ENCODE assay signal across 6 worm cellular contexts in genomic region chrII:14040204-14040842, ce11.
TF ChIP-seq lines count a peak whose summit lies in the region.

No protein-coding gene starts in this region.

TF ChIP-seq in whole organism, L1 larva, 84 proteins besides CTCF, POLR2A, EP300 and RAD21 (continued from another document and continues in another):
- TF ChIP-seq sup-37 (GFP tag; optimal IDR thresholded peaks at IDR 0.05; lab: Kevin White, UChicago) (peak; percentile 87), nhr-237 (tag; optimal IDR thresholded peaks at IDR 0.05; lab: Kevin White, UChicago) (peak; percentile 65), fkh-8 (tag; optimal IDR thresholded peaks at IDR 0.05; lab: Kevin White, UChicago) (peak; percentile 93), ama-1 (optimal IDR thresholded peaks at IDR 0.05; lab: Kevin White, UChicago) (no peak), snu-23 (GFP tag; optimal IDR thresholded peaks at IDR 0.05; lab: Kevin White, UChicago) (peak; percentile 94), mep-1 (tag; optimal IDR thresholded peaks at IDR 0.05; lab: Kevin White, UChicago) (peak; percentile 63), lin-13 (GFP tag; optimal IDR thresholded peaks at IDR 0.05; lab: Kevin White, UChicago) (peak; percentile 60), lin-14 (GFP tag; optimal IDR thresholded peaks at IDR 0.05; lab: Kevin White, UChicago) (peak; percentile 98), grh-1 (GFP tag; IDR thresholded peaks at IDR 0.05; lab: Robert Waterston, UW) (peak; percentile 56; the same call in 1 of the 2 replicates), mef-2 (tag; optimal IDR thresholded peaks at IDR 0.05; lab: Kevin White, UChicago) (peak; percentile 85), unc-98 (GFP tag; IDR thresholded peaks at IDR 0.05; lab: Robert Waterston, UW) (no peak), ztf-11 (tag; optimal IDR thresholded peaks at IDR 0.05; lab: Kevin White, UChicago) (peak in 1 of 2 experiments; percentile 66), tlp-1 (tag; optimal IDR thresholded peaks at IDR 0.05; lab: Kevin White, UChicago) (no peak), ceh-90 (tag; optimal IDR thresholded peaks at IDR 0.05; lab: Kevin White, UChicago) (no peak), fkh-10 (GFP tag; optimal IDR thresholded peaks at IDR 0.05; lab: Kevin White, UChicago) (peak; percentile 95), C04F5.9 (tag; optimal IDR thresholded peaks at IDR 0.05; lab: Kevin White, UChicago) (peak; percentile 53), nhr-77 (tag; optimal IDR thresholded peaks at IDR 0.05; lab: Kevin White, UChicago) (peak; percentile 98), egl-27 (tag; optimal IDR thresholded peaks at IDR 0.05; lab: Kevin White, UChicago) (peak; percentile 82 to 89), aly-2 (tag; optimal IDR thresholded peaks at IDR 0.05; lab: Kevin White, UChicago) (peak; percentile 35), tbx-2 (tag; optimal IDR thresholded peaks at IDR 0.05; lab: Kevin White, UChicago) (peak; percentile 95), lsy-2 (tag; optimal IDR thresholded peaks at IDR 0.05; lab: Kevin White, UChicago) (peak; percentile 82 to 90), pax-3 (tag; optimal IDR thresholded peaks at IDR 0.05; lab: Kevin White, UChicago) (peak; percentile 85)

TF ChIP-seq in whole organism, L2 larva, 48 proteins besides CTCF, POLR2A, EP300 and RAD21 (continued from another document):
- TF ChIP-seq C34F6.9 (tag; optimal IDR thresholded peaks at IDR 0.05; lab: Kevin White, UChicago) (peak; percentile 84), snpc-4 (tag; optimal IDR thresholded peaks at IDR 0.05; lab: Kevin White, UChicago) (peak; percentile 51), lin-13 (GFP tag; optimal IDR thresholded peaks at IDR 0.05; lab: Kevin White, UChicago) (peak; percentile 79), zag-1 (tag; optimal IDR thresholded peaks at IDR 0.05; lab: Kevin White, UChicago) (peak; percentile 92), sem-4 (tag; optimal IDR thresholded peaks at IDR 0.05; lab: Kevin White, UChicago) (peak; percentile 94), ztf-4 (tag; optimal IDR thresholded peaks at IDR 0.05; lab: Kevin White, UChicago) (peak; percentile 87), dmd-4 (tag; optimal IDR thresholded peaks at IDR 0.05; lab: Kevin White, UChicago) (no peak), nhr-23 (tag; optimal IDR thresholded peaks at IDR 0.05; lab: Kevin White, UChicago) (no peak), nhr-25 (tag; optimal IDR thresholded peaks at IDR 0.05; lab: Kevin White, UChicago) (peak; percentile 80), nhr-237 (tag; optimal IDR thresholded peaks at IDR 0.05; lab: Kevin White, UChicago) (no peak), ztf-11 (tag; optimal IDR thresholded peaks at IDR 0.05; lab: Kevin White, UChicago) (no peak), nhr-10 (tag; optimal IDR thresholded peaks at IDR 0.05; lab: Kevin White, UChicago) (no peak), mab-5 (tag; optimal IDR thresholded peaks at IDR 0.05; lab: Kevin White, UChicago) (peak; percentile 87), ceh-82 (tag; optimal IDR thresholded peaks at IDR 0.05; lab: Kevin White, UChicago) (peak; percentile 35), ama-1 (optimal IDR thresholded peaks at IDR 0.05; lab: Kevin White, UChicago) (no peak), sma-9 (GFP tag; optimal IDR thresholded peaks at IDR 0.05; lab: Kevin White, UChicago) (peak; percentile 98), sma-9 (tag; optimal IDR thresholded peaks at IDR 0.05; lab: Kevin White, UChicago) (no peak), elt-3 (tag; optimal IDR thresholded peaks at IDR 0.05; lab: Kevin White, UChicago) (no peak)

TF ChIP-seq in whole organism, L3 larva, 47 proteins besides CTCF, POLR2A, EP300 and RAD21 (continued from another document):
- TF ChIP-seq lin-15B (tag; optimal IDR thresholded peaks at IDR 0.05; lab: Kevin White, UChicago) (peak; percentile 65), nhr-67 (tag; optimal IDR thresholded peaks at IDR 0.05; lab: Kevin White, UChicago) (no peak), aly-2 (tag; optimal IDR thresholded peaks at IDR 0.05; lab: Kevin White, UChicago) (no peak), pha-4 (tag; optimal IDR thresholded peaks at IDR 0.05; lab: Kevin White, UChicago) (peak; percentile 85), lsy-12 (tag; optimal IDR thresholded peaks at IDR 0.05; lab: Kevin White, UChicago) (peak; percentile 79), ztf-11 (tag; optimal IDR thresholded peaks at IDR 0.05; lab: Kevin White, UChicago) (no peak), elt-3 (tag; optimal IDR thresholded peaks at IDR 0.05; lab: Kevin White, UChicago) (no peak), ceh-82 (tag; optimal IDR thresholded peaks at IDR 0.05; lab: Kevin White, UChicago) (no peak), fkh-10 (GFP tag; optimal IDR thresholded peaks at IDR 0.05; lab: Kevin White, UChicago) (peak; percentile 68), elt-1 (tag; optimal IDR thresholded peaks at IDR 0.05; lab: Kevin White, UChicago) (peak; percentile 44), snpc-4 (tag; optimal IDR thresholded peaks at IDR 0.05; lab: Kevin White, UChicago) (peak; percentile 76), fkh-2 (tag; optimal IDR thresholded peaks at IDR 0.05; lab: Kevin White, UChicago) (no peak), hmg-11 (tag; optimal IDR thresholded peaks at IDR 0.05; lab: Kevin White, UChicago) (peak; percentile 98), nhr-77 (tag; optimal IDR thresholded peaks at IDR 0.05; lab: Kevin White, UChicago) (peak; percentile 45), nhr-23 (tag; optimal IDR thresholded peaks at IDR 0.05; lab: Kevin White, UChicago) (peak; percentile 87)

TF ChIP-seq in whole organism, L4 larva, 104 proteins besides CTCF, POLR2A, EP300 and RAD21 (continued from another document and continues in another):
- TF ChIP-seq fos-1 (tag; optimal IDR thresholded peaks at IDR 0.05; lab: Kevin White, UChicago), result peak; percentile 65
- TF ChIP-seq tra-1 (GFP tag; IDR thresholded peaks at IDR 0.05; lab: Robert Waterston, UW), result peak; percentile 96
- peak; percentile 96 for TF ChIP-seq hmg-1.1 (GFP tag; IDR thresholded peaks at IDR 0.05; lab: Robert Waterston, UW)
- 0 out of 2 replicates have a peak, but pooled peaks have one; percentile 28 for TF ChIP-seq dmd-9 (GFP tag; IDR thresholded peaks at IDR 0.05; lab: Robert Waterston, UW)
- peak; percentile 95 for TF ChIP-seq nhr-28 (tag; optimal IDR thresholded peaks at IDR 0.05; lab: Kevin White, UChicago)
- peak; percentile 96 for TF ChIP-seq ctbp-1 (GFP tag; IDR thresholded peaks at IDR 0.05; lab: Robert Waterston, UW)
- peak; percentile 96 for TF ChIP-seq mep-1 (tag; optimal IDR thresholded peaks at IDR 0.05; lab: Kevin White, UChicago)
- TF ChIP-seq mxl-3 (GFP tag; optimal IDR thresholded peaks at IDR 0.05; lab: Kevin White, UChicago), result peak; percentile 94
- peak; percentile 54 for TF ChIP-seq spr-3 (GFP tag; optimal IDR thresholded peaks at IDR 0.05; lab: Kevin White, UChicago)
- TF ChIP-seq ama-1 (optimal IDR thresholded peaks at IDR 0.05; lab: Kevin White, UChicago), result peak; percentile 21
- TF ChIP-seq php-3 (GFP tag; IDR thresholded peaks at IDR 0.05; lab: Robert Waterston, UW), result peak; percentile 24; the same call in 1 of the 2 replicates
- TF ChIP-seq hlh-30 (tag; optimal IDR thresholded peaks at IDR 0.05; lab: Kevin White, UChicago; ENCODE audit: insufficient read depth), result peak; percentile 97
- peak; percentile 24; the same call in 1 of the 2 replicates for TF ChIP-seq D1046.2 (GFP tag; IDR thresholded peaks at IDR 0.05; lab: Robert Waterston, UW)
- TF ChIP-seq lsy-2 (tag; optimal IDR thresholded peaks at IDR 0.05; lab: Kevin White, UChicago), result peak; percentile 88
- TF ChIP-seq lin-39 (tag; optimal IDR thresholded peaks at IDR 0.05; lab: Kevin White, UChicago), result peak; percentile 70
- TF ChIP-seq lin-29 (GFP tag; IDR thresholded peaks at IDR 0.05; lab: Robert Waterston, UW), result peak; percentile 61
- no peak for TF ChIP-seq lin-15B (tag; optimal IDR thresholded peaks at IDR 0.05; lab: Kevin White, UChicago)
- no peak for TF ChIP-seq nhr-41 (GFP tag; IDR thresholded peaks at IDR 0.05; lab: Robert Waterston, UW)
- no peak for TF ChIP-seq ceh-82 (tag; optimal IDR thresholded peaks at IDR 0.05; lab: Kevin White, UChicago)
- peak; percentile 78 to 92 for TF ChIP-seq daf-16 (GFP tag; optimal IDR thresholded peaks at IDR 0.05; lab: Kevin White, UChicago)
- peak; percentile 70 for TF ChIP-seq daf-16 (tag; optimal IDR thresholded peaks at IDR 0.05; lab: Kevin White, UChicago)
- peak; percentile 73 for TF ChIP-seq T20F7.1 (GFP tag; optimal IDR thresholded peaks at IDR 0.05; lab: Kevin White, UChicago)
- peak; percentile 99 for TF ChIP-seq nhr-77 (tag; optimal IDR thresholded peaks at IDR 0.05; lab: Kevin White, UChicago)
- TF ChIP-seq aha-1 (tag; lab: Kevin White, UChicago), result peak; percentile 84
- TF ChIP-seq F10B5.3 (tag; optimal IDR thresholded peaks at IDR 0.05; lab: Kevin White, UChicago), result peak; percentile 8
- no peak for TF ChIP-seq F44E2.7 (GFP tag; IDR thresholded peaks at IDR 0.05; lab: Robert Waterston, UW)
- peak; percentile 90 for TF ChIP-seq egl-43 (GFP tag; IDR thresholded peaks at IDR 0.05; lab: Robert Waterston, UW)
- TF ChIP-seq saeg-2 (GFP tag; IDR thresholded peaks at IDR 0.05; lab: Robert Waterston, UW), result peak; percentile 94

TF ChIP-seq in whole organism, late embryonic, 69 proteins besides CTCF, POLR2A, EP300 and RAD21 (continued from another document and continues in another):
- TF ChIP-seq nfya-1 (tag; optimal IDR thresholded peaks at IDR 0.05; lab: Kevin White, UChicago) (peak; percentile 62), unc-42 (tag; optimal IDR thresholded peaks at IDR 0.05; lab: Kevin White, UChicago) (peak; percentile 78), tbx-2 (tag; optimal IDR thresholded peaks at IDR 0.05; lab: Kevin White, UChicago) (peak; percentile 53), pat-9 (tag; optimal IDR thresholded peaks at IDR 0.05; lab: Kevin White, UChicago) (peak; percentile 7), sdc-2 (tag; optimal IDR thresholded peaks at IDR 0.05; lab: Kevin White, UChicago) (no peak), C08G9.2 (tag; optimal IDR thresholded peaks at IDR 0.05; lab: Kevin White, UChicago) (peak; percentile 14), sox-2 (GFP tag; IDR thresholded peaks at IDR 0.05; lab: Robert Waterston, UW) (no peak), T23F11.4 (GFP tag; optimal IDR thresholded peaks at IDR 0.05; lab: Kevin White, UChicago) (no peak), ama-1 (optimal IDR thresholded peaks at IDR 0.05; lab: Kevin White, UChicago) (no peak), dmd-4 (tag; optimal IDR thresholded peaks at IDR 0.05; lab: Kevin White, UChicago; ENCODE audit: borderline replicate concordance) (no peak), odd-2 (tag; optimal IDR thresholded peaks at IDR 0.05; lab: Kevin White, UChicago) (no peak), ceh-48 (tag; optimal IDR thresholded peaks at IDR 0.05; lab: Kevin White, UChicago) (no peak), ceh-6 (GFP tag; optimal IDR thresholded peaks at IDR 0.05; lab: Kevin White, UChicago) (no peak), ceh-9 (tag; optimal IDR thresholded peaks at IDR 0.05; lab: Kevin White, UChicago) (no peak), K02D7.2 (tag; optimal IDR thresholded peaks at IDR 0.05; lab: Kevin White, UChicago) (no peak), elt-4 (tag; optimal IDR thresholded peaks at IDR 0.05; lab: Kevin White, UChicago) (no peak), pha-2 (tag; optimal IDR thresholded peaks at IDR 0.05; lab: Kevin White, UChicago) (no peak), ref-2 (tag; optimal IDR thresholded peaks at IDR 0.05; lab: Kevin White, UChicago) (no peak), unc-3 (GFP tag; conservative IDR thresholded peaks at IDR 0.05; lab: Robert Waterston, UW) (no peak), unc-3 (tag; optimal IDR thresholded peaks at IDR 0.05; lab: Kevin White, UChicago) (no peak), ceh-31 (tag; optimal IDR thresholded peaks at IDR 0.05; lab: Kevin White, UChicago) (peak; percentile 83), elt-2 (tag; optimal IDR thresholded peaks at IDR 0.05; lab: Kevin White, UChicago) (peak; percentile 0), hlh-6 (tag; optimal IDR thresholded peaks at IDR 0.05; lab: Kevin White, UChicago) (no peak), ahr-1 (tag; optimal IDR thresholded peaks at IDR 0.05; lab: Kevin White, UChicago) (no peak), madf-2 (tag; optimal IDR thresholded peaks at IDR 0.05; lab: Kevin White, UChicago) (no peak), ceh-14 (tag; optimal IDR thresholded peaks at IDR 0.05; lab: Kevin White, UChicago) (peak; percentile 36), pqm-1 (tag; optimal IDR thresholded peaks at IDR 0.05; lab: Kevin White, UChicago) (peak; percentile 92), gmeb-2 (tag; optimal IDR thresholded peaks at IDR 0.05; lab: Kevin White, UChicago) (no peak), fkh-10 (GFP tag; optimal IDR thresholded peaks at IDR 0.05; lab: Kevin White, UChicago) (no peak), pag-3 (tag; optimal IDR thresholded peaks at IDR 0.05; lab: Kevin White, UChicago; ENCODE audit: borderline replicate concordance) (no peak), che-1 (tag; optimal IDR thresholded peaks at IDR 0.05; lab: Kevin White, UChicago) (no peak)

TF ChIP-seq in whole organism, young adult, 124 proteins besides CTCF, POLR2A, EP300 and RAD21 (continued from another document and continues in another):
- TF ChIP-seq bed-1 (GFP tag; IDR thresholded peaks at IDR 0.05; lab: Robert Waterston, UW), result 0 out of 2 replicates have a peak, but pooled peaks have one; percentile 7
- peak; percentile 29 for TF ChIP-seq F57A8.1 (GFP tag; optimal IDR thresholded peaks at IDR 0.05; lab: Kevin White, UChicago)
- peak; percentile 87 for TF ChIP-seq nfyb-1 (GFP tag; IDR thresholded peaks at IDR 0.05; lab: Robert Waterston, UW)
- no peak for TF ChIP-seq D2030.7 (GFP tag; IDR thresholded peaks at IDR 0.05; lab: Robert Waterston, UW)
- no peak for TF ChIP-seq Y56A3A.18 (GFP tag; IDR thresholded peaks at IDR 0.05; lab: Robert Waterston, UW)
- peak; percentile 61 for TF ChIP-seq ceh-27 (GFP tag; optimal IDR thresholded peaks at IDR 0.05; lab: Kevin White, UChicago)
- TF ChIP-seq fkh-3 (tag; optimal IDR thresholded peaks at IDR 0.05; lab: Kevin White, UChicago), result no peak
- TF ChIP-seq snpc-3.4 (tag; optimal IDR thresholded peaks at IDR 0.05; lab: Kevin White, UChicago), result no peak
- no peak for TF ChIP-seq sptf-2 (GFP tag; optimal IDR thresholded peaks at IDR 0.05; lab: Kevin White, UChicago)
- peak; percentile 94 for TF ChIP-seq attf-5 (GFP tag; optimal IDR thresholded peaks at IDR 0.05; lab: Kevin White, UChicago)
- peak; percentile 60 for TF ChIP-seq ekl-4 (GFP tag; IDR thresholded peaks at IDR 0.05; lab: Robert Waterston, UW)
- TF ChIP-seq snpc-4 (GFP tag; optimal IDR thresholded peaks at IDR 0.05; lab: Kevin White, UChicago), result peak; percentile 25
- peak in 3 of 4 experiments; percentile 71 to 87 (median 85) for TF ChIP-seq snpc-4 (tag; optimal IDR thresholded peaks at IDR 0.05; lab: Kevin White, UChicago)
- no peak for TF ChIP-seq him-1 (tag; optimal IDR thresholded peaks at IDR 0.05; lab: Kevin White, UChicago)
- TF ChIP-seq madf-8 (GFP tag; conservative IDR thresholded peaks at IDR 0.05; lab: Robert Waterston, UW), result no peak
- peak; percentile 74 for TF ChIP-seq nhr-90 (tag; optimal IDR thresholded peaks at IDR 0.05; lab: Kevin White, UChicago)
- no peak for TF ChIP-seq dpl-1 (GFP tag; optimal IDR thresholded peaks at IDR 0.05; lab: Kevin White, UChicago)
- TF ChIP-seq egl-18 (GFP tag; IDR thresholded peaks at IDR 0.05; lab: Robert Waterston, UW), result 0 out of 2 replicates have a peak, but pooled peaks have one; percentile 74
- TF ChIP-seq nfya-1 (tag; optimal IDR thresholded peaks at IDR 0.05; lab: Kevin White, UChicago; ENCODE audit: borderline replicate concordance, insufficient read depth), result no peak
- peak in 1 of 3 experiments; percentile 63 for TF ChIP-seq lin-35 (GFP tag; optimal IDR thresholded peaks at IDR 0.05; lab: Kevin White, UChicago)
- no peak for TF ChIP-seq T26A5.8 (tag; optimal IDR thresholded peaks at IDR 0.05; lab: Kevin White, UChicago)
- no peak for TF ChIP-seq aptf-3 (GFP tag; IDR thresholded peaks at IDR 0.05; lab: Robert Waterston, UW)
- TF ChIP-seq egrh-3 (GFP tag; IDR thresholded peaks at IDR 0.05; lab: Robert Waterston, UW), result peak; percentile 82
- TF ChIP-seq K11D2.4 (GFP tag; IDR thresholded peaks at IDR 0.05; lab: Robert Waterston, UW), result peak; percentile 94
- no peak for TF ChIP-seq rpc-1 (optimal IDR thresholded peaks at IDR 0.05; lab: Kevin White, UChicago)
- no peak for TF ChIP-seq rpc-1 (tag; optimal IDR thresholded peaks at IDR 0.05; lab: Kevin White, UChicago)
- peak; percentile 17 for TF ChIP-seq B0261.1 (tag; optimal IDR thresholded peaks at IDR 0.05; lab: Kevin White, UChicago)
- TF ChIP-seq ztf-26 (tag; optimal IDR thresholded peaks at IDR 0.05; lab: Kevin White, UChicago), result peak; percentile 92
- peak; percentile 82 for TF ChIP-seq lin-26 (GFP tag; IDR thresholded peaks at IDR 0.05; lab: Robert Waterston, UW)
- 0 out of 2 replicates have a peak, but pooled peaks have one; percentile 76 for TF ChIP-seq egl-44 (GFP tag; IDR thresholded peaks at IDR 0.05; lab: Robert Waterston, UW)
- no peak for TF ChIP-seq hmg-20 (GFP tag; IDR thresholded peaks at IDR 0.05; lab: Robert Waterston, UW)
- TF ChIP-seq hsf-1 (GFP tag; IDR thresholded peaks at IDR 0.05; lab: Robert Waterston, UW), result 0 out of 2 replicates have a peak, but pooled peaks have one; percentile 22
- TF ChIP-seq sdz-38 (tag; optimal IDR thresholded peaks at IDR 0.05; lab: Kevin White, UChicago), result no peak
